Worm (Caenorhabditis elegans) whole organism, L4 larva: ENCODE results near the gene srg-40.

Experiments used
- F37D6.2 ChIP-seq: sonication (generic microtip); optimal IDR thresholded peaks from 2 replicates; lab custom pipeline; 2016; ENCODE audit warnings: mild to moderate bottlenecking, missing genetic modification characterization, missing compliant biosample characterization
- ama-1 ChIP-seq: fragments of 150-350 bp; optimal IDR thresholded peaks from 2 replicates; lab custom pipeline; 2014; ENCODE audit warnings: inconsistent platforms, mixed read lengths
- mdt-29 ChIP-seq: fragments of 200-800 bp; sonication (Bioruptor generic); IDR thresholded peaks from 2 replicates; pipeline ENCODE4 v1.3.6; 2022; ENCODE audit warnings: missing genetic modification reagents, missing genetic modification characterization, missing compliant biosample characterization
- pqm-1 ChIP-seq: sonication (generic microtip); optimal IDR thresholded peaks from 2 replicates; lab custom pipeline; 2017; ENCODE audit warnings: missing biosample characterization, missing genetic modification characterization
- set-16 ChIP-seq: fragments of 200-800 bp; sonication (Bioruptor generic); IDR thresholded peaks from 2 replicates; pipeline ENCODE4 v1.3.6; 2022; ENCODE audit warnings: missing genetic modification reagents, missing genetic modification characterization, missing compliant biosample characterization
- tag-97 ChIP-seq: fragments of 200-800 bp; sonication (Bioruptor generic); IDR thresholded peaks from 2 replicates; pipeline ENCODE4 v1.3.6; 2022; ENCODE audit warnings: missing genetic modification characterization, missing compliant biosample characterization
- unc-62 ChIP-seq, 3 experiments: fragments of 150-350 bp in 1 of 3; sonication (generic microtip); optimal IDR thresholded peaks in 2 of 3; peaks in 1 of 3; 1 replicate in 1 of 3; 2 replicates in 2 of 3; lab custom pipeline; 2014 to 2017; ENCODE audit warnings: missing biosample characterization in 3 of 3, missing genetic modification characterization in 3 of 3, missing genetic modification reagents in 3 of 3, missing genotype in 1 of 3
- zag-1 ChIP-seq: fragments of 150-350 bp; optimal IDR thresholded peaks from 2 replicates; lab custom pipeline; 2014; ENCODE audit warnings: missing biosample characterization, missing genetic modification characterization

DNA sequence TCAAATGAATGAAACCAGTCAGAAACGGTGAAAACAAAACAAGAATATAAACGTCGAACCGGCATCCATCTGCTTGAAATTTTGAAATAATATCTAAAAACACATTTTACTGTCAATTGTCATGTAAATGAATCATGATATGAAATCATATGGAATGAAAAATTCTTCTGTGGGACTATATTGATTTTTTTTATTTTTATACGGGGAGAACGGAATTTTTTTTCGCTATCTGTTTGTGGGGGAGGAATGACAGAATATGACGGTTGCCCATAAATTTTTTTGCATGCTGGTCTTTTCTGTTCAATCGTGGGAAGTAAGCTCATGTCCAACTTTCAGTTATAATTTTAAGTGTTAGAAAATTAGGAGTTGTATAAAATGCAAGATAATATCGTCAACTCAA lies 19.7 kb downstream of the srg-40 start, which contains the start of gene C06H2.7:
- TF ChIP-seq mdt-29 (no peak), ama-1 (lab: Kevin White, UChicago) (no peak), zag-1 (no peak), unc-62 (GFP tag; optimal IDR thresholded peaks at IDR 0.05 in 1 of 2; lab: Kevin White, UChicago) (no peak), unc-62 (tag; optimal IDR thresholded peaks at IDR 0.05; lab: Kevin White, UChicago) (no peak), F37D6.2 (tag; lab: Kevin White, UChicago) (no peak), pqm-1 (tag; lab: Kevin White, UChicago) (no peak), tag-97 (GFP tag; lab: Robert Waterston, UW) (no peak), set-16 (no peak)
